Worm (Caenorhabditis elegans): ENCODE results near the gene C26E6.12.

Gene C26E6.12

ce11 chrIII:4952970-4953369, 20.9 kb upstream of the C26E6.12 start:
- TF ChIP-seq tab-1 (GFP tag; IDR thresholded peaks at IDR 0.05): no peak
- no peak for TF ChIP-seq cog-1 (tag; optimal IDR thresholded peaks at IDR 0.05)
- TF ChIP-seq T22C8.4 (GFP tag; IDR thresholded peaks at IDR 0.05): no peak
- TF ChIP-seq klf-2 (GFP tag; conservative IDR thresholded peaks at IDR 0.05): no peak
- TF ChIP-seq med-1 (GFP tag; optimal IDR thresholded peaks at IDR 0.05; ENCODE audit: insufficient read depth): no peak
- TF ChIP-seq flt-1 (GFP tag; IDR thresholded peaks at IDR 0.05): no peak

- TF ChIP-seq ref-1 (GFP tag; conservative IDR thresholded peaks at IDR 0.05) (no peak), ztf-29 (GFP tag; IDR thresholded peaks at IDR 0.05) (no peak), cog-1 (tag; optimal IDR thresholded peaks at IDR 0.05) (no peak), klf-2 (GFP tag; conservative IDR thresholded peaks at IDR 0.05) (no peak), med-1 (GFP tag; optimal IDR thresholded peaks at IDR 0.05; ENCODE audit: insufficient read depth) (no peak), tab-1 (GFP tag; IDR thresholded peaks at IDR 0.05) (no peak), ztf-23 (GFP tag; IDR thresholded peaks at IDR 0.05) (no peak), flt-1 (GFP tag; IDR thresholded peaks at IDR 0.05) (no peak), T22C8.4 (GFP tag; IDR thresholded peaks at IDR 0.05) (no peak)
These were observed 19.8 kb upstream of the C26E6.12 start, which contains the start of gene flh-2 for ce11 chrIII:4951824-4952223. flh-2 (plus strand) TSS chrIII:4952124.

ce11 chrIII:4951210-4951609, 19.2 kb upstream of the C26E6.12 start:
- TF ChIP-seq cog-1 (tag; optimal IDR thresholded peaks at IDR 0.05) (no peak), flt-1 (GFP tag; IDR thresholded peaks at IDR 0.05) (no peak), T22C8.4 (GFP tag; IDR thresholded peaks at IDR 0.05) (no peak), med-1 (GFP tag; optimal IDR thresholded peaks at IDR 0.05; ENCODE audit: insufficient read depth) (no peak), klf-2 (GFP tag; conservative IDR thresholded peaks at IDR 0.05) (no peak), ztf-29 (GFP tag; IDR thresholded peaks at IDR 0.05) (no peak), tab-1 (GFP tag; IDR thresholded peaks at IDR 0.05) (no peak), ref-1 (GFP tag; conservative IDR thresholded peaks at IDR 0.05) (no peak), ztf-23 (GFP tag; IDR thresholded peaks at IDR 0.05) (no peak)

- no peak for TF ChIP-seq T22C8.4 (GFP tag; IDR thresholded peaks at IDR 0.05)
- TF ChIP-seq med-1 (GFP tag; optimal IDR thresholded peaks at IDR 0.05; ENCODE audit: insufficient read depth): no peak
- TF ChIP-seq cog-1 (tag; optimal IDR thresholded peaks at IDR 0.05): no peak
- TF ChIP-seq ztf-29 (GFP tag; IDR thresholded peaks at IDR 0.05): no peak
- TF ChIP-seq ztf-23 (GFP tag; IDR thresholded peaks at IDR 0.05): no peak
- no peak for TF ChIP-seq ref-1 (GFP tag; conservative IDR thresholded peaks at IDR 0.05)
- no peak for TF ChIP-seq flt-1 (GFP tag; IDR thresholded peaks at IDR 0.05)
These were observed 18.3 kb upstream of the C26E6.12 start for ce11 chrIII:4950345-4950744.

ce11 chrIII:4948631-4949030, 16.6 kb upstream of the C26E6.12 start:
- TF ChIP-seq flt-1 (GFP tag; IDR thresholded peaks at IDR 0.05) (peak; percentile 66), T22C8.4 (GFP tag; IDR thresholded peaks at IDR 0.05) (no peak), cog-1 (tag; optimal IDR thresholded peaks at IDR 0.05) (no peak), ztf-29 (GFP tag; IDR thresholded peaks at IDR 0.05) (no peak), klf-2 (GFP tag; conservative IDR thresholded peaks at IDR 0.05) (no peak), med-1 (GFP tag; optimal IDR thresholded peaks at IDR 0.05; ENCODE audit: insufficient read depth) (no peak), ztf-23 (GFP tag; IDR thresholded peaks at IDR 0.05) (0 out of 2 replicates have a peak, but pooled peaks have one; percentile 45), tab-1 (GFP tag; IDR thresholded peaks at IDR 0.05) (no peak), ref-1 (GFP tag; conservative IDR thresholded peaks at IDR 0.05) (no peak)

ce11 chrIII:4947352-4947751, 15.3 kb upstream of the C26E6.12 start:
- TF ChIP-seq klf-2 (GFP tag; conservative IDR thresholded peaks at IDR 0.05) (no peak), ztf-23 (GFP tag; IDR thresholded peaks at IDR 0.05) (peak; percentile 69; the same call in 1 of the 2 replicates), tab-1 (GFP tag; IDR thresholded peaks at IDR 0.05) (0 out of 2 replicates have a peak, but pooled peaks have one; percentile 51), med-1 (GFP tag; optimal IDR thresholded peaks at IDR 0.05; ENCODE audit: insufficient read depth) (no peak), ref-1 (GFP tag; conservative IDR thresholded peaks at IDR 0.05) (0 out of 2 replicates have a peak, but pooled peaks have one; percentile 13), T22C8.4 (GFP tag; IDR thresholded peaks at IDR 0.05) (peak; percentile 12; the same call in 1 of the 2 replicates), cog-1 (tag; optimal IDR thresholded peaks at IDR 0.05) (peak; percentile 56), flt-1 (GFP tag; IDR thresholded peaks at IDR 0.05) (peak; percentile 73), ztf-29 (GFP tag; IDR thresholded peaks at IDR 0.05) (peak; percentile 38; the same call in 1 of the 2 replicates)

- no peak for TF ChIP-seq tab-1 (GFP tag; IDR thresholded peaks at IDR 0.05)
- TF ChIP-seq ztf-29 (GFP tag; IDR thresholded peaks at IDR 0.05): no peak
- TF ChIP-seq ztf-23 (GFP tag; IDR thresholded peaks at IDR 0.05): no peak
- no peak for TF ChIP-seq cog-1 (tag; optimal IDR thresholded peaks at IDR 0.05)
- TF ChIP-seq flt-1 (GFP tag; IDR thresholded peaks at IDR 0.05): no peak
- no peak for TF ChIP-seq ref-1 (GFP tag; conservative IDR thresholded peaks at IDR 0.05)
- no peak for TF ChIP-seq klf-2 (GFP tag; conservative IDR thresholded peaks at IDR 0.05)
- no peak for TF ChIP-seq T22C8.4 (GFP tag; IDR thresholded peaks at IDR 0.05)
- TF ChIP-seq med-1 (GFP tag; optimal IDR thresholded peaks at IDR 0.05; ENCODE audit: insufficient read depth): no peak
These were observed 12.2 kb upstream of the C26E6.12 start, which contains the start of gene ntl-9 for ce11 chrIII:4944213-4944612. ntl-9 (plus strand) TSS chrIII:4944513.

ce11 chrIII:4939267-4939666, 7.2 kb upstream of the C26E6.12 start, which contains the start of gene rpb-2:
rpb-2 (plus strand) TSS chrIII:4939567.
- no peak for TF ChIP-seq ztf-29 (GFP tag; IDR thresholded peaks at IDR 0.05)
- no peak for TF ChIP-seq ztf-23 (GFP tag; IDR thresholded peaks at IDR 0.05)
- no peak for TF ChIP-seq flt-1 (GFP tag; IDR thresholded peaks at IDR 0.05)
- no peak for TF ChIP-seq med-1 (GFP tag; optimal IDR thresholded peaks at IDR 0.05; ENCODE audit: insufficient read depth)
- TF ChIP-seq cog-1 (tag; optimal IDR thresholded peaks at IDR 0.05): no peak
- no peak for TF ChIP-seq T22C8.4 (GFP tag; IDR thresholded peaks at IDR 0.05)
- no peak for TF ChIP-seq klf-2 (GFP tag; conservative IDR thresholded peaks at IDR 0.05)
- no peak for TF ChIP-seq ref-1 (GFP tag; conservative IDR thresholded peaks at IDR 0.05)
- no peak for TF ChIP-seq tab-1 (GFP tag; IDR thresholded peaks at IDR 0.05)

ce11 chrIII:4937022-4937421, 5.0 kb upstream of the C26E6.12 start, which contains the start of gene fsn-1:
fsn-1 (plus strand) TSS chrIII:4937322.
- TF ChIP-seq ref-1 (GFP tag; conservative IDR thresholded peaks at IDR 0.05): no peak
- no peak for TF ChIP-seq klf-2 (GFP tag; conservative IDR thresholded peaks at IDR 0.05)
- no peak for TF ChIP-seq ztf-23 (GFP tag; IDR thresholded peaks at IDR 0.05)
- TF ChIP-seq ztf-29 (GFP tag; IDR thresholded peaks at IDR 0.05): no peak
- no peak for TF ChIP-seq cog-1 (tag; optimal IDR thresholded peaks at IDR 0.05)

Measured in whole organism, midembryonic.